Fruit fly (Drosophila melanogaster) whole organism, embryonic: ENCODE measurements around the gene CG9173.

Source experiments
- Ada2b ChIP-seq: fragments of 200-800 bp; sonication (Bioruptor generic); IDR thresholded peaks from 2 replicates; pipeline ENCODE4 v1.3.6; 2022; ENCODE audit warnings: missing biosample characterization, missing genetic modification characterization
- Blimp-1 ChIP-seq: fragments of 200-800 bp; sonication (Bioruptor generic); optimal IDR thresholded peaks from 3 replicates; lab custom pipeline; 2018; ENCODE audit warnings: missing biosample characterization, missing genetic modification characterization, mild to moderate bottlenecking, moderate library complexity, missing genetic modification reagents
- CG10267 ChIP-seq: fragments of 200-800 bp; sonication (Bioruptor generic); optimal IDR thresholded peaks from 2 replicates; lab custom pipeline; 2018; ENCODE audit warnings: missing biosample characterization, mild to moderate bottlenecking, missing genetic modification characterization, moderate library complexity
- CG10462 ChIP-seq: fragments of 200-800 bp; sonication (Bioruptor generic); optimal IDR thresholded peaks from 2 replicates; lab custom pipeline; 2016; ENCODE audit warnings: missing biosample characterization, missing genetic modification characterization
- CG11247 ChIP-seq: fragments of 200-800 bp; sonication (Bioruptor generic); IDR thresholded peaks from 2 replicates; pipeline ENCODE4 v1.3.6; 2022; ENCODE audit warnings: missing biosample characterization, missing genetic modification characterization
- CG11398 ChIP-seq: fragments of 200-800 bp; sonication (Bioruptor generic); optimal IDR thresholded peaks from 2 replicates; lab custom pipeline; 2016; ENCODE audit warnings: missing biosample characterization, missing genetic modification characterization
- CG12104 ChIP-seq: fragments of 200-800 bp; sonication (Bioruptor generic); optimal IDR thresholded peaks from 3 replicates; lab custom pipeline; 2016; ENCODE audit warnings: missing biosample characterization, missing genetic modification characterization
- CG12391 ChIP-seq: fragments of 200-800 bp; sonication (Bioruptor generic); optimal IDR thresholded peaks from 3 replicates; lab custom pipeline; 2018; ENCODE audit warnings: missing biosample characterization, mild to moderate bottlenecking, missing genetic modification characterization, moderate library complexity
- CG12769 ChIP-seq: fragments of 200-800 bp; sonication (Bioruptor generic); optimal IDR thresholded peaks from 2 replicates; lab custom pipeline; 2019; ENCODE audit warnings: missing biosample characterization, mild to moderate bottlenecking, missing genetic modification characterization, moderate library complexity
- CG1602 ChIP-seq: fragments of 200-800 bp; sonication (Bioruptor generic); optimal IDR thresholded peaks from 3 replicates; lab custom pipeline; 2016; ENCODE audit warnings: missing biosample characterization, missing genetic modification characterization
- CG17186 ChIP-seq: fragments of 200-800 bp; sonication (Bioruptor generic); optimal IDR thresholded peaks from 3 replicates; lab custom pipeline; 2017; ENCODE audit warnings: missing biosample characterization, missing genetic modification reagents, missing genetic modification characterization
- CG2712 ChIP-seq: fragments of 200-800 bp; optimal IDR thresholded peaks from 3 replicates; lab custom pipeline; 2019; ENCODE audit warnings: missing biosample characterization, mild to moderate bottlenecking, missing genetic modification characterization, moderate library complexity
- CG4707 ChIP-seq: fragments of 200-800 bp; sonication (Bioruptor generic); optimal IDR thresholded peaks from 2 replicates; lab custom pipeline; 2018; ENCODE audit warnings: missing biosample characterization, mild to moderate bottlenecking, missing genetic modification characterization, moderate library complexity
- CG6791 ChIP-seq: fragments of 200-800 bp; sonication (Bioruptor generic); IDR thresholded peaks from 3 replicates; pipeline ENCODE4 v1.3.6; 2022; ENCODE audit warnings: missing biosample characterization, missing genetic modification characterization; ENCODE audit not compliant: partially characterized antibody
- CG6854 ChIP-seq: fragments of 200-800 bp; sonication (Bioruptor generic); optimal IDR thresholded peaks from 3 replicates; lab custom pipeline; 2017; ENCODE audit warnings: missing biosample characterization, mild to moderate bottlenecking, missing genetic modification characterization
- CG7556 ChIP-seq: fragments of 200-800 bp; sonication (Bioruptor generic); optimal IDR thresholded peaks from 2 replicates; lab custom pipeline; 2017; ENCODE audit warnings: missing biosample characterization, mild to moderate bottlenecking, missing genetic modification characterization
- CG8281 ChIP-seq: fragments of 200-800 bp; sonication (Bioruptor generic); optimal IDR thresholded peaks from 2 replicates; lab custom pipeline; 2018; ENCODE audit warnings: missing biosample characterization, mild to moderate bottlenecking, missing genetic modification characterization, moderate library complexity
- CG8388 ChIP-seq: fragments of 200-800 bp; sonication (Bioruptor generic); optimal IDR thresholded peaks from 2 replicates; lab custom pipeline; 2019; ENCODE audit warnings: missing biosample characterization, mild to moderate bottlenecking, missing genetic modification characterization, moderate library complexity
- CG8924 ChIP-seq: fragments of 200-800 bp; optimal IDR thresholded peaks from 3 replicates; lab custom pipeline; 2019; ENCODE audit warnings: missing biosample characterization, mild to moderate bottlenecking, missing genetic modification characterization, moderate library complexity
- CG9215 ChIP-seq: fragments of 200-800 bp; sonication (Bioruptor generic); IDR thresholded peaks from 2 replicates; pipeline ENCODE4 v1.3.6; 2022; ENCODE audit warnings: missing biosample characterization, missing genetic modification characterization
- CG9727 ChIP-seq: fragments of 200-800 bp; sonication (Bioruptor generic); optimal IDR thresholded peaks from 3 replicates; lab custom pipeline; 2017; ENCODE audit warnings: missing biosample characterization, mild to moderate bottlenecking, missing genetic modification characterization
- CTCF ChIP-seq: fragments of 200-800 bp; sonication (Bioruptor generic); optimal IDR thresholded peaks from 2 replicates; lab custom pipeline; 2017; ENCODE audit warnings: missing biosample characterization, mild to moderate bottlenecking, missing genetic modification characterization, moderate library complexity
- D ChIP-seq, 2 experiments: fragments of 200-800 bp in 1 of 2; fragments of >200 bp in 1 of 2; sonication (Bioruptor generic) in 1 of 2; optimal IDR thresholded peaks; 2 replicates in 1 of 2; 3 replicates in 1 of 2; lab custom pipeline; 2017; ENCODE audit warnings: mild to moderate bottlenecking in 1 of 2, missing biosample characterization in 1 of 2, missing genetic modification characterization in 1 of 2, missing genetic modification reagents in 1 of 2
- Deaf1 ChIP-seq: fragments of 200-800 bp; optimal IDR thresholded peaks from 3 replicates; lab custom pipeline; 2019; ENCODE audit warnings: missing biosample characterization, mild to moderate bottlenecking, missing genetic modification characterization, moderate library complexity
- Doc3 ChIP-seq: fragments of 200-800 bp; sonication (Bioruptor generic); IDR thresholded peaks from 3 replicates; pipeline ENCODE4 v1.3.6; 2022; ENCODE audit warnings: missing biosample characterization, missing genetic modification characterization; ENCODE audit not compliant: partially characterized antibody
- Gsc ChIP-seq: fragments of 200-800 bp; sonication (Bioruptor generic); IDR thresholded peaks from 2 replicates; pipeline ENCODE4 v1.3.6; 2022; ENCODE audit warnings: missing biosample characterization, missing genetic modification characterization
- Lim3 ChIP-seq: fragments of 200-800 bp; sonication (Bioruptor generic); IDR thresholded peaks from 2 replicates; pipeline ENCODE4 v1.3.6; 2022; ENCODE audit warnings: missing biosample characterization, missing genetic modification characterization
- Lpt ChIP-seq: fragments of >200 bp; optimal IDR thresholded peaks from 2 replicates; lab custom pipeline; 2018; ENCODE audit warnings: missing biosample characterization, missing genetic modification characterization
- MBD-R2 ChIP-seq: fragments of 200-800 bp; sonication (Bioruptor generic); IDR thresholded peaks from 2 replicates; pipeline ENCODE4 v1.3.6; 2022; ENCODE audit warnings: missing biosample characterization, missing genetic modification characterization
- MTF-1 ChIP-seq: fragments of 200-800 bp; sonication (Bioruptor generic); optimal IDR thresholded peaks from 2 replicates; lab custom pipeline; 2018; ENCODE audit warnings: missing biosample characterization, mild to moderate bottlenecking, missing genetic modification characterization, borderline replicate concordance
- NC2α ChIP-seq: fragments of 200-800 bp; sonication (Bioruptor generic); optimal IDR thresholded peaks from 2 replicates; lab custom pipeline; 2016; ENCODE audit warnings: missing biosample characterization, missing genetic modification characterization
- Nf-YC ChIP-seq: fragments of 200-800 bp; optimal IDR thresholded peaks from 3 replicates; lab custom pipeline; 2019; ENCODE audit warnings: missing biosample characterization, mild to moderate bottlenecking, missing genetic modification characterization, moderate library complexity
- al ChIP-seq: fragments of 200-800 bp; sonication (Bioruptor generic); IDR thresholded peaks from 2 replicates; pipeline ENCODE4 v1.3.6; 2022; ENCODE audit warnings: missing biosample characterization, missing genetic modification characterization
- aop ChIP-seq: fragments of 200-800 bp; sonication (Bioruptor generic); IDR thresholded peaks from 2 replicates; pipeline ENCODE4 v1.3.6; 2022; ENCODE audit warnings: missing biosample characterization, missing genetic modification characterization
- chinmo ChIP-seq: fragments of 200-800 bp; sonication (Bioruptor generic); IDR thresholded peaks from 4 replicates; pipeline ENCODE4 v1.3.6; 2022; ENCODE audit warnings: missing biosample characterization, missing genetic modification characterization; ENCODE audit not compliant: partially characterized antibody
- chn ChIP-seq: fragments of 200-800 bp; sonication (Bioruptor generic); optimal IDR thresholded peaks from 2 replicates; lab custom pipeline; 2016; ENCODE audit warnings: missing biosample characterization, missing genetic modification characterization
- cwo ChIP-seq: fragments of 200-800 bp; sonication (Bioruptor generic); optimal IDR thresholded peaks from 3 replicates; lab custom pipeline; 2017; ENCODE audit warnings: missing biosample characterization, missing genetic modification characterization, mild to moderate bottlenecking, moderate library complexity, missing genetic modification reagents
- da ChIP-seq: fragments of 200-800 bp; sonication (Bioruptor generic); optimal IDR thresholded peaks from 2 replicates; lab custom pipeline; 2016; ENCODE audit warnings: missing biosample characterization, missing genetic modification characterization
- en ChIP-seq: fragments of 200-800 bp; sonication (Bioruptor generic); optimal IDR thresholded peaks from 2 replicates; lab custom pipeline; 2016; ENCODE audit warnings: missing biosample characterization, missing genetic modification characterization
- exex ChIP-seq: fragments of 200-800 bp; sonication (Bioruptor generic); optimal IDR thresholded peaks from 4 replicates; lab custom pipeline; 2018; ENCODE audit warnings: missing biosample characterization, mild to moderate bottlenecking, missing genetic modification characterization, moderate library complexity
- fd3F ChIP-seq: fragments of 200-800 bp; sonication (Bioruptor generic); optimal IDR thresholded peaks from 2 replicates; lab custom pipeline; 2018; ENCODE audit warnings: missing biosample characterization, mild to moderate bottlenecking, missing genetic modification characterization, moderate library complexity
- h ChIP-seq: fragments of >200 bp; optimal IDR thresholded peaks from 2 replicates; lab custom pipeline; 2017
- ken ChIP-seq: fragments of 200-800 bp; sonication (Bioruptor generic); IDR thresholded peaks from 3 replicates; pipeline ENCODE4 v1.3.6; 2022; ENCODE audit warnings: missing biosample characterization, missing genetic modification characterization
- lola ChIP-seq, 3 experiments: fragments of >200 bp in 2 of 3; fragments of 200-800 bp in 1 of 3; sonication (Bioruptor generic) in 1 of 3; optimal IDR thresholded peaks; 2 replicates each; lab custom pipeline; 2017 to 2019; ENCODE audit warnings: missing biosample characterization in 3 of 3, missing genetic modification characterization in 3 of 3, mild to moderate bottlenecking in 1 of 3, moderate library complexity in 1 of 3
- mld ChIP-seq: fragments of 200-800 bp; sonication (Bioruptor generic); IDR thresholded peaks from 3 replicates; pipeline ENCODE4 v1.3.6; 2022; ENCODE audit warnings: missing biosample characterization, missing genetic modification characterization; ENCODE audit not compliant: partially characterized antibody
- nmo ChIP-seq: fragments of 200-800 bp; sonication (Bioruptor generic); optimal IDR thresholded peaks from 2 replicates; lab custom pipeline; 2018; ENCODE audit warnings: missing biosample characterization, mild to moderate bottlenecking, missing genetic modification characterization, moderate library complexity
- onecut ChIP-seq: fragments of 200-800 bp; sonication (Bioruptor generic); IDR thresholded peaks from 2 replicates; pipeline ENCODE4 v1.3.6; 2022; ENCODE audit warnings: missing biosample characterization, missing genetic modification characterization
- p53 ChIP-seq: fragments of 200-800 bp; sonication (Bioruptor generic); optimal IDR thresholded peaks from 2 replicates; lab custom pipeline; 2016; ENCODE audit warnings: missing biosample characterization, missing genetic modification characterization
- slbo ChIP-seq: fragments of 200-800 bp; sonication (Bioruptor generic); IDR thresholded peaks from 2 replicates; pipeline ENCODE4 v1.3.6; 2022; ENCODE audit warnings: missing biosample characterization, missing genetic modification characterization
- stc ChIP-seq: fragments of 200-800 bp; sonication (Bioruptor generic); IDR thresholded peaks from 2 replicates; pipeline ENCODE4 v1.3.6; 2022; ENCODE audit warnings: missing biosample characterization, missing genetic modification characterization
- stwl ChIP-seq: fragments of 200-800 bp; sonication (Bioruptor generic); optimal IDR thresholded peaks from 3 replicates; lab custom pipeline; 2018; ENCODE audit warnings: missing biosample characterization, mild to moderate bottlenecking, missing genetic modification characterization, moderate library complexity

CG9173 gene

dm6 chr3L:1463547-1463946, 40.3 kb upstream of the CG9173 start, which contains the start of gene rho (continued):
- TF ChIP-seq CG8388 (GFP tag; lab: Kevin White, UChicago) (no peak), Ada2b (GFP tag; lab: Robert Waterston, UW) (no peak), chinmo (GFP tag; lab: Robert Waterston, UW) (peak; percentile 90; the same call in 3 of the 4 replicates), chn (GFP tag; lab: Kevin White, UChicago) (no peak), da (GFP tag; lab: Kevin White, UChicago) (no peak), exex (tag; lab: Kevin White, UChicago) (no peak), CTCF (GFP tag; lab: Kevin White, UChicago) (no peak), CG10267 (tag; lab: Kevin White, UChicago) (peak; percentile 5), Doc3 (GFP tag; lab: Robert Waterston, UW) (no peak), CG4707 (GFP tag; lab: Kevin White, UChicago) (peak; percentile 50), CG12391 (tag; lab: Kevin White, UChicago) (peak; percentile 16), CG11398 (GFP tag; lab: Kevin White, UChicago) (peak; percentile 12), p53 (GFP tag; lab: Kevin White, UChicago) (peak; percentile 76), cwo (GFP tag; lab: Kevin White, UChicago) (no peak), CG6791 (GFP tag; lab: Robert Waterston, UW) (peak; percentile 62; the same call in 2 of the 3 replicates), CG8281 (tag; lab: Kevin White, UChicago) (no peak), Lim3 (no peak), ken (GFP tag; lab: Robert Waterston, UW) (no peak; the same call in 2 of the 3 replicates), NC2α (GFP tag; lab: Kevin White, UChicago) (peak; percentile 71), D (optimal IDR thresholded peaks at IDR 0.05; lab: Kevin White, UChicago) (no peak), D (GFP tag; optimal IDR thresholded peaks at IDR 0.05; lab: Kevin White, UChicago) (no peak), Blimp-1 (GFP tag; lab: Kevin White, UChicago) (peak; percentile 28), mld (GFP tag; lab: Robert Waterston, UW) (0 out of 3 replicates have a peak, but pooled peaks have one; percentile 46), CG9727 (GFP tag; lab: Kevin White, UChicago) (no peak), al (GFP tag; lab: Robert Waterston, UW) (no peak), CG1602 (GFP tag; lab: Kevin White, UChicago) (no peak), CG9215 (GFP tag; lab: Robert Waterston, UW) (no peak), CG7556 (no peak), aop (GFP tag; lab: Robert Waterston, UW) (peak; percentile 16), Deaf1 (tag; lab: Kevin White, UChicago) (peak; percentile 34), CG8924 (no peak), lola (GFP tag; optimal IDR thresholded peaks at IDR 0.05; lab: Kevin White, UChicago) (no peak), nmo (GFP tag; lab: Kevin White, UChicago) (no peak), fd3F (GFP tag; lab: Kevin White, UChicago) (no peak), CG12104 (GFP tag; lab: Kevin White, UChicago) (no peak), Gsc (GFP tag; lab: Robert Waterston, UW) (no peak), slbo (GFP tag; lab: Robert Waterston, UW) (peak; percentile 55), CG2712 (peak; percentile 54), Lpt (GFP tag; lab: Kevin White, UChicago) (no peak), CG12769 (tag; lab: Kevin White, UChicago) (no peak), MBD-R2 (GFP tag; lab: Robert Waterston, UW) (no peak), stc (GFP tag; lab: Robert Waterston, UW) (no peak), stwl (tag; lab: Kevin White, UChicago) (peak; percentile 1), onecut (GFP tag; lab: Robert Waterston, UW) (peak; percentile 31; the same call in 1 of the 2 replicates), CG11247 (GFP tag; lab: Robert Waterston, UW) (no peak), CG17186 (GFP tag; lab: Kevin White, UChicago) (no peak), en (GFP tag; lab: Kevin White, UChicago) (no peak), MTF-1 (GFP tag; lab: Kevin White, UChicago) (peak; percentile 33), h (lab: Kevin White, UChicago) (no peak), CG6854 (GFP tag; lab: Kevin White, UChicago) (peak; percentile 27), Nf-YC (tag; lab: Kevin White, UChicago) (no peak), CG10462 (GFP tag; lab: Kevin White, UChicago) (no peak)
